Worm (Caenorhabditis elegans): ENCODE data around the gene E02H1.6.

E02H1.6 gene

ce11 chrII:9556582-9556981 lies 39.9 kb upstream of the E02H1.6 start:
- no peak for TF ChIP-seq ceh-62 (tag; optimal IDR thresholded peaks at IDR 0.05)
- TF ChIP-seq daf-12 (tag; optimal IDR thresholded peaks at IDR 0.05): no peak
- peak; percentile 91 for TF ChIP-seq aha-1 (tag)
- no peak for TF ChIP-seq T20F7.1 (GFP tag; optimal IDR thresholded peaks at IDR 0.05)
- no peak for TF ChIP-seq nhr-48 (tag; optimal IDR thresholded peaks at IDR 0.05)
- TF ChIP-seq ceh-44 (GFP tag; IDR thresholded peaks at IDR 0.05): no peak
- TF ChIP-seq unc-62 (GFP tag; optimal IDR thresholded peaks at IDR 0.05 in 1 of 2): peak in 1 of 2 experiments; percentile 69
- no peak for TF ChIP-seq unc-62 (tag; optimal IDR thresholded peaks at IDR 0.05)
- no peak for TF ChIP-seq egl-27 (tag; optimal IDR thresholded peaks at IDR 0.05)
- no peak for TF ChIP-seq saeg-2 (GFP tag; IDR thresholded peaks at IDR 0.05)
- TF ChIP-seq madf-9 (GFP tag; conservative IDR thresholded peaks at IDR 0.05): no peak

DNA sequence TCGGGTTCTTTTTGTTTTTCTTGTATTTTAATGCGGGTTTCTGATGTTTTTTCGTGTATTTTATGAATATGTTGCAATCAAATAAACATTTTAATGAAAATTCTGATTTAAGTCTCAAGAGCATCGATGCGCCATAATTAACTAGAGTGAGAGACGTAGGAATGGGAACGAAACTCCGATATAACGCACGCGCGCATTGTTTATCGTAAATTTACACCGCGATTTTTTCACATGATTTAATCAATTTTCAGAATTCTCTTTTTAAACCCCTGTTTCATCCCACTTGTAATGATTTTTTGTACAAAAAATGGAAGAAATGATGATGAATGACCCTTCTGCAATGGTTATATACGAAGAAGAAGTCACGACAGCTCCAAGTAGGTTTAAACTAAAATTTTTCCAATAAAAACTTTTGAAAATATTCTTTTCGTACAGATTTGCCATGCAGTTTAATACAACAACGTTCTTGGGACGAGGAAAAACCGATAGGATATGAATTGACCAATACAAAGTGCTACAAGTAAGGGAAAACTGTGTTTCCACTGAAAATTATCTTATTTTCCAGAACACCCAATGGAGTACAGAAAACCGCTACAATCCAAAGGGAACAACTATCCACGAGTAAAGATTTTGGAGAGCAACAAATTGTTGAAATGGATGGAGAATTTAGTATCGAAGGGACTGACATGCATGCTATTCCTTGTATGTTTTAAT lies 38.9 kb upstream of the E02H1.6 start, which contains the start of gene zfp-2:
Gene zfp-2 (plus strand): TSS at position 214 of the 714 bp plus-strand sequence.
- TF ChIP-seq aha-1 (tag) (peak; percentile 52), ceh-62 (tag; optimal IDR thresholded peaks at IDR 0.05) (no peak), dpl-1 (GFP tag; optimal IDR thresholded peaks at IDR 0.05) (peak; percentile 2), daf-8 (GFP tag; IDR thresholded peaks at IDR 0.05) (no peak), unc-130 (GFP tag; optimal IDR thresholded peaks at IDR 0.05) (no peak), Y48G9A.11 (GFP tag; IDR thresholded peaks at IDR 0.05) (peak; percentile 86), gei-8 (GFP tag; optimal IDR thresholded peaks at IDR 0.05) (no peak), saeg-2 (GFP tag; IDR thresholded peaks at IDR 0.05) (no peak), T26A8.4 (GFP tag; IDR thresholded peaks at IDR 0.05) (no peak), hlh-30 (tag; optimal IDR thresholded peaks at IDR 0.05; ENCODE audit: insufficient read depth) (peak; percentile 66), zfp-3 (GFP tag; conservative IDR thresholded peaks at IDR 0.05) (no peak), fkh-10 (GFP tag; optimal IDR thresholded peaks at IDR 0.05) (no peak), daf-16 (GFP tag; optimal IDR thresholded peaks at IDR 0.05) (no peak), daf-16 (tag; optimal IDR thresholded peaks at IDR 0.05) (no peak), nhr-11 (tag; optimal IDR thresholded peaks at IDR 0.05) (no peak), zip-11 (GFP tag; IDR thresholded peaks at IDR 0.05) (no peak), dve-1 (tag; optimal IDR thresholded peaks at IDR 0.05; ENCODE audit: insufficient read depth) (no peak), ceh-20 (GFP tag; IDR thresholded peaks at IDR 0.05) (no peak), attf-4 (tag; optimal IDR thresholded peaks at IDR 0.05) (no peak), R02D3.7 (tag; optimal IDR thresholded peaks at IDR 0.05) (peak; percentile 62), zip-2 (tag; optimal IDR thresholded peaks at IDR 0.05) (no peak), ceh-82 (tag; optimal IDR thresholded peaks at IDR 0.05) (no peak), nhr-111 (GFP tag; optimal IDR thresholded peaks at IDR 0.05) (no peak), F49E8.2 (tag; optimal IDR thresholded peaks at IDR 0.05; ENCODE audit: borderline replicate concordance) (no peak), ctbp-1 (GFP tag; IDR thresholded peaks at IDR 0.05) (no peak), ztf-11 (tag; optimal IDR thresholded peaks at IDR 0.05) (no peak), nhr-42 (GFP tag; IDR thresholded peaks at IDR 0.05) (no peak), hmg-1.1 (GFP tag; IDR thresholded peaks at IDR 0.05) (no peak), dmd-6 (GFP tag; IDR thresholded peaks at IDR 0.05) (no peak), mdl-1 (tag; optimal IDR thresholded peaks at IDR 0.05) (no peak), madf-9 (GFP tag; conservative IDR thresholded peaks at IDR 0.05) (no peak), T20F7.1 (GFP tag; optimal IDR thresholded peaks at IDR 0.05) (peak; percentile 92), unc-62 (GFP tag; optimal IDR thresholded peaks at IDR 0.05 in 1 of 2) (peak in 1 of 2 experiments; percentile 65), unc-62 (tag; optimal IDR thresholded peaks at IDR 0.05) (no peak), pha-4 (GFP tag; IDR thresholded peaks at IDR 0.05) (no peak), pha-4 (tag; optimal IDR thresholded peaks at IDR 0.05) (no peak)
